Fruit fly (Drosophila melanogaster): Measurements from ENCODE around the gene Cont.

dm6 chr3R:4348197-4348814 lies 32.8 kb upstream of the Cont start:
- no peak for TF ChIP-seq Myc (optimal IDR thresholded peaks at IDR 0.05)
- TF ChIP-seq h (optimal IDR thresholded peaks at IDR 0.05), result no peak

Measured in Kc167 (cell line).